Worm (Caenorhabditis elegans): ENCODE data around the gene srh-250.

Gene srh-250

DNA sequence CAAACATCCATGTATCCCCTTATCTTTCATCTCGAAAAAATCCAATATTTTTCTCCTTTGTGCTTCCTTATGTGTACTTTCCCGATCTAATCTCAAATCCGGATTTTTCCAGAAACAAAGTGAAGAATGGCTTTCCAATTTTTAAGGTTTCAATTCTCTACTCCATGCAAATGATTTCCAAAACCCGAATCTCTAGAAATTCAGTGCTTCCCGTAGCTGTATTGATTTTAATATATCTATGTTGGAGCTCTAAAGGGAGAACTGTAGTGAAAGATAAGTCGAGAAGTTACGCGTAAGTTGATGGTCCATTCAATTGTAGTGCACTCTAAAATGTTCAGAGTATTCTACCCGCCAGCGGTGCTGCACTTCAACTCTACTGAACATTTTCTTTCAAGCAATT is 38.9 kb upstream of the srh-250 start, which contains the start of gene C17A2.4:
C17A2.4 (plus strand) TSS at position 301 of the 400 bp plus-strand sequence.
- TF ChIP-seq let-607 (tag; optimal IDR thresholded peaks at IDR 0.05) (no peak), fkh-3 (tag; optimal IDR thresholded peaks at IDR 0.05) (no peak), die-1 (tag; optimal IDR thresholded peaks at IDR 0.05) (no peak), bed-1 (GFP tag; IDR thresholded peaks at IDR 0.05) (no peak), xnd-1 (tag; optimal IDR thresholded peaks at IDR 0.05) (no peak)

DNA sequence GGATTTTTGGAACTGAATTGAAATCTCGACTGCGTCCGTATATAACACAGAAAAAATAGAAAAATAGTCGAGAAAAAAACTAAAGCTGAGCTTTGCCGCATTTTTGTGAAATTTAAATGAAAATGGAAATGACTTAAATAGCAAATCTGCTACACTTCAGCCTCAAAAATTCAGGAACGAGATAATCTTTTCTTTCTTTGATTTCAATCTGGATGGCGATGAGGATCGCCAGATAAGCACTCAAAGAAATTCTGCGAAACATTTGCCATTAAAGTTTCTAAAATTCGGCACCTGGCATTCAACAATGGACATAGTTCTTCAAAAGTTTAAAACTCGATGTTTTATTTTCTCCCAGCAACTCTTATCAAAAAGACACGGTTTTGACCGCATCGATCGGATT is 35.1 kb upstream of the srh-250 start, which contains the start of the genes C17A2.7 and C17A2.3:
C17A2.7 (minus strand) TSS at position 101 of the 400 bp plus-strand sequence.
C17A2.3 (plus strand) TSS at position 305 of the 400 bp plus-strand sequence.
- TF ChIP-seq ztf-6 (GFP tag; IDR thresholded peaks at IDR 0.05) (no peak), Y79H2A.3 (GFP tag; conservative IDR thresholded peaks at IDR 0.05) (no peak), T26A5.8 (tag; optimal IDR thresholded peaks at IDR 0.05) (no peak), K11D2.4 (GFP tag; IDR thresholded peaks at IDR 0.05) (no peak), B0336.3 (GFP tag; IDR thresholded peaks at IDR 0.05) (no peak), F37B4.10 (GFP tag; IDR thresholded peaks at IDR 0.05) (no peak)

DNA sequence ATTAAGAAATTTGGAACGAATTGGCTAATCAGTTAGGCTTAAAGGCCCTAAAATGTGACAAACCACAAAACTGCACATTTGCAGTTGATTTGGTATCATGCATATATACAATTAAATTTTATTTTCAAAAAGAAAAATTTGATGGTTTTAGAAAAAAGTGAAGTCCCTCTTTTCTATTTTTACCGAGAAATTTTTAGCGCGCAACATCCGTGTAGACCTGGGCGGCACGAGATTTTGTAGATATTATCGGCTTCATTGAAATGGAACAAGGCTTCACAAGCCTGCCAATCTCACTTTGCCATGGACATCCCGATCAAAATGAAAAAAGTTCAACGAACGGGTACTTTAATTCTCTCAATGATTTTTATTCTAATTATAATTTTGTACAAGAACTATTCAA is 32.4 kb upstream of the srh-250 start, which contains the start of gene C17A2.2:
C17A2.2 (plus strand) TSS at position 301 of the 400 bp plus-strand sequence.
- TF ChIP-seq K11D2.4 (GFP tag; IDR thresholded peaks at IDR 0.05) (no peak), B0261.1 (tag; optimal IDR thresholded peaks at IDR 0.05) (no peak), C17E4.6 (GFP tag; IDR thresholded peaks at IDR 0.05) (no peak), nfyb-1 (GFP tag; IDR thresholded peaks at IDR 0.05) (no peak), sptf-2 (GFP tag; optimal IDR thresholded peaks at IDR 0.05) (no peak), mxl-1 (tag; optimal IDR thresholded peaks at IDR 0.05) (no peak), sdz-38 (tag; optimal IDR thresholded peaks at IDR 0.05) (no peak), nhr-90 (tag; optimal IDR thresholded peaks at IDR 0.05) (no peak), F49E8.2 (tag; optimal IDR thresholded peaks at IDR 0.05; ENCODE audit: insufficient read depth) (no peak), him-1 (tag; optimal IDR thresholded peaks at IDR 0.05) (no peak), somi-1 (GFP tag; optimal IDR thresholded peaks at IDR 0.05) (no peak), Y56A3A.18 (GFP tag; IDR thresholded peaks at IDR 0.05) (no peak), Y67H2A.10 (GFP tag; conservative IDR thresholded peaks at IDR 0.05) (no peak), lag-1 (GFP tag; IDR thresholded peaks at IDR 0.05) (no peak)

DNA sequence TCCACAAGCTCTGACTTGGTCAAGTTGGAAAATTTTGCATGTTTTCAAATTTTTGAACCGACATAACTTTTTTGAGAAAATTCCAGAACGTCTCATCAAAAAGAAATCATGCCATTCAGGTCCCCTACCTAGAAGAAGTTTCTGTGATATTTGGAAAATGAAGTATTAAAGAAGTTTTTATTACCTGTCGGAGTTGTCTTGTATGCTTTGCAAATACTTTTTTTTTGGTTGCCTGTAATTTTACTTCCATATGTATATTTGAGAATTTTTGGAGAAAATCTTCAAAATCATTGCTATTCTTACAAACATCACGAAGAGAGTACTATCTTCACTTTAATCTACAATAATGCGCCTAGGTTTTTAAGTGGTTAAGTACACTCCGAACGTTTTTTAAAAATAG is 27.8 kb upstream of the srh-250 start, which contains the start of gene nhr-72:
nhr-72 (minus strand) TSS at position 101 of the 400 bp plus-strand sequence.
- no peak for TF ChIP-seq lag-1 (GFP tag; IDR thresholded peaks at IDR 0.05)
- no peak for TF ChIP-seq aptf-3 (GFP tag; IDR thresholded peaks at IDR 0.05)
- no peak for TF ChIP-seq madf-6 (GFP tag; IDR thresholded peaks at IDR 0.05)
- TF ChIP-seq mxl-1 (tag; optimal IDR thresholded peaks at IDR 0.05) = no peak
- TF ChIP-seq B0261.1 (tag; optimal IDR thresholded peaks at IDR 0.05) = no peak
- no peak for TF ChIP-seq atf-7 (tag; optimal IDR thresholded peaks at IDR 0.05)
- no peak for TF ChIP-seq somi-1 (GFP tag; optimal IDR thresholded peaks at IDR 0.05)
- TF ChIP-seq snpc-1.3 (tag; optimal IDR thresholded peaks at IDR 0.05; ENCODE audit: insufficient read depth) = no peak
- TF ChIP-seq F39B2.1 (GFP tag; IDR thresholded peaks at IDR 0.05) = no peak
- no peak for TF ChIP-seq hlh-12 (tag; optimal IDR thresholded peaks at IDR 0.05)
- no peak for TF ChIP-seq snpc-4 (GFP tag; optimal IDR thresholded peaks at IDR 0.05)
- no peak for TF ChIP-seq snpc-4 (tag; optimal IDR thresholded peaks at IDR 0.05)
- TF ChIP-seq nfya-1 (tag; optimal IDR thresholded peaks at IDR 0.05; ENCODE audit: borderline replicate concordance, insufficient read depth) = no peak
